Worm (Caenorhabditis elegans): Measurements from ENCODE around the gene C25A8.2.

C25A8.2 gene

ce11 chrIV:7020630-7021029 lies 11.0 kb downstream of the C25A8.2 start (continued):
- TF ChIP-seq daf-16 (GFP tag; optimal IDR thresholded peaks at IDR 0.05) (peak in 1 of 2 experiments; percentile 5), daf-16 (tag; optimal IDR thresholded peaks at IDR 0.05) (peak; percentile 98), Y48G9A.11 (GFP tag; IDR thresholded peaks at IDR 0.05) (no peak)

- peak in 1 of 2 experiments; percentile 61 for TF ChIP-seq unc-62 (GFP tag; optimal IDR thresholded peaks at IDR 0.05 in 1 of 2)
- no peak for TF ChIP-seq unc-62 (tag; optimal IDR thresholded peaks at IDR 0.05)
- no peak for TF ChIP-seq R02D3.7 (tag; optimal IDR thresholded peaks at IDR 0.05)
Observed at ce11 chrIV:7022227-7022626, 12.6 kb downstream of the C25A8.2 start.

DNA sequence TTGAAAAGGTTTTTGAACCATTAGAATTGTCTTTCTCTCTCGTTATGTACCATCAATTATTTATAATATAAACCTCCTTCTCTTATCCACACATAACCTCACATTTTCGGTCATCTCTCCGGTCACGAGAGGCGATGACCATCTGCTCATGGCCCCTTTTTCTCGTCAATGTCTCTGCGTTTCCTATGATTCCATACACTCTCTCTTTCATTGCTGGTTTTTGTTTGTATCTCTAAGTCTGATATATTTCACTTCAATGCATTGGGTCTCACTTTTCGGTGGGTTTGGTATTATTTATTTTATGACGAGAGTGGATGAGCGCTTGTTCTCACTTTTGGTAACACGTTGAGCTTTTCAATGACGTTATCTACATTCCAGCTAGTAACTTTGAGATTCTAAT lies 13.4 kb downstream of the C25A8.2 start:
- TF ChIP-seq dmd-6 (GFP tag; IDR thresholded peaks at IDR 0.05) (peak; percentile 19; the same call in 1 of the 2 replicates), rbr-2 (tag; optimal IDR thresholded peaks at IDR 0.05) (peak; percentile 34), nhr-48 (tag; optimal IDR thresholded peaks at IDR 0.05) (no peak), mxl-2 (GFP tag; conservative IDR thresholded peaks at IDR 0.05) (no peak), nhr-42 (GFP tag; IDR thresholded peaks at IDR 0.05) (no peak), nhr-102 (tag; optimal IDR thresholded peaks at IDR 0.05) (no peak), spr-1 (tag; optimal IDR thresholded peaks at IDR 0.05) (no peak), daf-19 (GFP tag; conservative IDR thresholded peaks at IDR 0.05) (no peak), hmg-1.1 (GFP tag; IDR thresholded peaks at IDR 0.05) (peak; percentile 57; the same call in 1 of the 2 replicates), lin-13 (GFP tag; optimal IDR thresholded peaks at IDR 0.05) (no peak), ztf-7 (tag; optimal IDR thresholded peaks at IDR 0.05) (peak; percentile 17), unc-62 (GFP tag; optimal IDR thresholded peaks at IDR 0.05 in 1 of 2) (no peak), unc-62 (tag; optimal IDR thresholded peaks at IDR 0.05) (no peak), dve-1 (tag; optimal IDR thresholded peaks at IDR 0.05; ENCODE audit: insufficient read depth) (peak; percentile 50), mep-1 (tag; optimal IDR thresholded peaks at IDR 0.05) (peak; percentile 71), nhr-6 (tag; optimal IDR thresholded peaks at IDR 0.05) (peak; percentile 76), mdl-1 (tag; optimal IDR thresholded peaks at IDR 0.05) (peak; percentile 13 to 74), lsy-2 (tag; optimal IDR thresholded peaks at IDR 0.05) (peak in 1 of 2 experiments; percentile 78), set-16 (GFP tag; IDR thresholded peaks at IDR 0.05) (no peak), F26F4.8 (GFP tag; conservative IDR thresholded peaks at IDR 0.05) (no peak), T26A8.4 (GFP tag; IDR thresholded peaks at IDR 0.05) (no peak), ZK546.5 (tag; optimal IDR thresholded peaks at IDR 0.05) (no peak), cey-2 (tag; optimal IDR thresholded peaks at IDR 0.05; ENCODE audit: borderline replicate concordance, insufficient read depth) (no peak), mes-2 (tag; optimal IDR thresholded peaks at IDR 0.05; ENCODE audit: poor library complexity, severe bottlenecking) (peak; percentile 60), madf-5 (GFP tag; IDR thresholded peaks at IDR 0.05) (no peak), ceh-44 (GFP tag; IDR thresholded peaks at IDR 0.05) (no peak), mdt-29 (GFP tag; IDR thresholded peaks at IDR 0.05) (no peak), ceh-62 (tag; optimal IDR thresholded peaks at IDR 0.05) (no peak), gei-8 (GFP tag; optimal IDR thresholded peaks at IDR 0.05) (no peak), nhr-11 (tag; optimal IDR thresholded peaks at IDR 0.05) (peak; percentile 39), nhr-28 (tag; optimal IDR thresholded peaks at IDR 0.05) (peak; percentile 45), hlh-11 (tag; optimal IDR thresholded peaks at IDR 0.05) (peak; percentile 79), Y48G9A.11 (GFP tag; IDR thresholded peaks at IDR 0.05) (no peak), T20F7.1 (GFP tag; optimal IDR thresholded peaks at IDR 0.05) (no peak), daf-16 (GFP tag; optimal IDR thresholded peaks at IDR 0.05) (no peak), daf-16 (tag; optimal IDR thresholded peaks at IDR 0.05) (peak; percentile 10), ztf-11 (tag; optimal IDR thresholded peaks at IDR 0.05) (no peak), nhr-41 (GFP tag; IDR thresholded peaks at IDR 0.05) (no peak), dpl-1 (GFP tag; optimal IDR thresholded peaks at IDR 0.05) (peak; percentile 28), pqm-1 (tag; optimal IDR thresholded peaks at IDR 0.05) (no peak), tra-1 (GFP tag; IDR thresholded peaks at IDR 0.05) (peak; percentile 42; the same call in 1 of the 2 replicates), Y5F2A.4 (GFP tag; optimal IDR thresholded peaks at IDR 0.05) (no peak), jun-1 (tag; optimal IDR thresholded peaks at IDR 0.05) (no peak), saeg-2 (GFP tag; IDR thresholded peaks at IDR 0.05) (no peak), lim-7 (GFP tag; IDR thresholded peaks at IDR 0.05) (no peak), snpc-1.2 (GFP tag; IDR thresholded peaks at IDR 0.05) (no peak)

All from whole organism, L4 larva.